Worm (Caenorhabditis elegans) whole organism, L4 larva: ENCODE data around the gene mdt-26.

ENCODE experiments used
- F10B5.3 ChIP-seq: sonication (generic microtip); optimal IDR thresholded peaks from 2 replicates; lab custom pipeline; 2016; ENCODE audit warnings: mild to moderate bottlenecking, missing genetic modification characterization, missing compliant biosample characterization
- F49E8.2 ChIP-seq: sonication (generic microtip); optimal IDR thresholded peaks from 2 replicates; lab custom pipeline; 2016; ENCODE audit warnings: missing compliant biosample characterization, mild to moderate bottlenecking, missing genetic modification characterization, borderline replicate concordance
- T20F7.1 ChIP-seq: fragments of 200-800 bp; sonication (Bioruptor generic); optimal IDR thresholded peaks from 2 replicates; lab custom pipeline; 2018; ENCODE audit warnings: mild to moderate bottlenecking, missing genetic modification characterization, missing compliant biosample characterization
- T26A8.4 ChIP-seq: fragments of 200-800 bp; sonication (Bioruptor generic); IDR thresholded peaks from 2 replicates; pipeline ENCODE4 v1.3.6; 2022; ENCODE audit warnings: missing genetic modification characterization, missing compliant biosample characterization
- Y48G9A.11 ChIP-seq: fragments of 200-800 bp; sonication (Bioruptor generic); IDR thresholded peaks from 2 replicates; pipeline ENCODE4 v1.3.6; 2022; ENCODE audit warnings: missing genetic modification reagents, missing genetic modification characterization, missing compliant biosample characterization
- ZK546.5 ChIP-seq, 2 experiments: sonication (generic microtip); optimal IDR thresholded peaks; 2 replicates each; lab custom pipeline; 2017; ENCODE audit warnings: missing biosample characterization in 2 of 2, missing genetic modification characterization in 2 of 2
- aha-1 ChIP-seq: fragments of 150-350 bp; peaks from one replicate; lab custom pipeline; 2014; ENCODE audit warnings: missing biosample characterization, missing genetic modification characterization
- aly-2 ChIP-seq: sonication (generic microtip); optimal IDR thresholded peaks from 2 replicates; lab custom pipeline; 2018; ENCODE audit warnings: missing biosample characterization, missing genetic modification characterization
- arid-1 ChIP-seq: fragments of 200-800 bp; sonication (Bioruptor generic); conservative IDR thresholded peaks from 2 replicates; pipeline ENCODE4 v1.3.6; 2022; ENCODE audit warnings: missing genetic modification reagents, missing genetic modification characterization, missing compliant biosample characterization
- ceh-28 ChIP-seq: fragments of 150-350 bp; optimal IDR thresholded peaks from 2 replicates; lab custom pipeline; 2014; ENCODE audit warnings: missing biosample characterization, missing genetic modification reagents, missing genetic modification characterization
- ceh-62 ChIP-seq: sonication (generic microtip); optimal IDR thresholded peaks from 2 replicates; lab custom pipeline; 2017; ENCODE audit warnings: missing biosample characterization, missing genetic modification characterization
- ceh-82 ChIP-seq: sonication (generic microtip); optimal IDR thresholded peaks from 2 replicates; lab custom pipeline; 2017; ENCODE audit warnings: missing biosample characterization, missing genetic modification characterization
- dmd-9 ChIP-seq: fragments of 200-800 bp; sonication (Bioruptor generic); IDR thresholded peaks from 2 replicates; pipeline ENCODE4 v1.3.6; 2022; ENCODE audit warnings: missing genetic modification reagents, missing genetic modification characterization, missing compliant biosample characterization
- fkh-10 ChIP-seq: fragments of 150-350 bp; optimal IDR thresholded peaks from 2 replicates; lab custom pipeline; 2014; ENCODE audit warnings: missing biosample characterization, missing genetic modification reagents, missing genetic modification characterization
- hif-1 ChIP-seq, 2 experiments: sonication (generic microtip); optimal IDR thresholded peaks; 2 replicates each; lab custom pipeline; 2016 to 2017; ENCODE audit warnings: missing compliant biosample characterization in 2 of 2, missing genetic modification characterization in 2 of 2, missing genetic modification reagents in 2 of 2, missing genotype in 2 of 2, mild to moderate bottlenecking in 1 of 2
- hlh-11 ChIP-seq: fragments of 200-800 bp; sonication (Bioruptor generic); optimal IDR thresholded peaks from 2 replicates; lab custom pipeline; 2018; ENCODE audit warnings: mild to moderate bottlenecking, missing genetic modification characterization, missing compliant biosample characterization
- hlh-30 ChIP-seq: sonication (generic microtip); optimal IDR thresholded peaks from 2 replicates; lab custom pipeline; 2017; ENCODE audit warnings: antibody characterized with exemption, mild to moderate bottlenecking, missing genetic modification characterization, missing compliant biosample characterization; ENCODE audit not compliant: insufficient read depth
- hmg-1.1 ChIP-seq: fragments of 200-800 bp; sonication (Bioruptor generic); IDR thresholded peaks from 2 replicates; pipeline ENCODE4 v1.3.6; 2022; ENCODE audit warnings: missing genetic modification reagents, missing genetic modification characterization, missing compliant biosample characterization
- jun-1 ChIP-seq: fragments of 150-350 bp; optimal IDR thresholded peaks from 2 replicates; lab custom pipeline; 2014; ENCODE audit warnings: missing biosample characterization, missing genetic modification reagents, missing genetic modification characterization
- lin-13 ChIP-seq: fragments of 150-350 bp; optimal IDR thresholded peaks from 2 replicates; lab custom pipeline; 2014; ENCODE audit warnings: missing biosample characterization, missing genetic modification reagents, missing genetic modification characterization
- lin-15B ChIP-seq: fragments of 150-350 bp; sonication (generic microtip); optimal IDR thresholded peaks from 3 replicates; lab custom pipeline; 2014; ENCODE audit warnings: missing biosample characterization, missing genetic modification characterization
- lin-29 ChIP-seq: fragments of 200-800 bp; sonication (Bioruptor generic); IDR thresholded peaks from 2 replicates; pipeline ENCODE4 v1.3.6; 2022; ENCODE audit warnings: missing genetic modification reagents, missing genetic modification characterization, missing compliant biosample characterization
- lin-39 ChIP-seq: fragments of 150-350 bp; optimal IDR thresholded peaks from 2 replicates; lab custom pipeline; 2014; ENCODE audit warnings: missing biosample characterization, missing genetic modification reagents, missing genetic modification characterization
- madf-5 ChIP-seq, 2 experiments: fragments of 200-800 bp; sonication (Bioruptor generic); IDR thresholded peaks; 2 replicates each; pipeline ENCODE4 v1.3.6; 2022; ENCODE audit warnings: missing compliant biosample characterization in 2 of 2, missing genetic modification characterization in 2 of 2
- madf-9 ChIP-seq: fragments of 200-800 bp; sonication (Bioruptor generic); conservative IDR thresholded peaks from 2 replicates; pipeline ENCODE4 v1.3.6; 2022; ENCODE audit warnings: missing genetic modification reagents, missing genetic modification characterization, missing compliant biosample characterization
- mep-1 ChIP-seq: fragments of 150-350 bp; sonication (generic microtip); optimal IDR thresholded peaks from 3 replicates; lab custom pipeline; 2014; ENCODE audit warnings: missing biosample characterization, missing genetic modification characterization
- nhr-10 ChIP-seq: fragments of 150-350 bp; optimal IDR thresholded peaks from 2 replicates; lab custom pipeline; 2014; ENCODE audit warnings: missing biosample characterization, missing genetic modification characterization
- nhr-25 ChIP-seq: sonication (generic microtip); optimal IDR thresholded peaks from 2 replicates; lab custom pipeline; 2017; ENCODE audit warnings: missing genetic modification characterization, mild to moderate bottlenecking, missing compliant biosample characterization, antibody characterized with exemption, moderate library complexity, borderline replicate concordance; ENCODE audit not compliant: insufficient read depth
- nhr-48 ChIP-seq: sonication (generic microtip); optimal IDR thresholded peaks from 2 replicates; lab custom pipeline; 2016; ENCODE audit warnings: mild to moderate bottlenecking, missing genetic modification characterization, missing compliant biosample characterization
- nhr-76 ChIP-seq: fragments of 150-350 bp; optimal IDR thresholded peaks from 2 replicates; lab custom pipeline; 2014; ENCODE audit warnings: missing biosample characterization, missing genetic modification characterization
- nhr-77 ChIP-seq: fragments of 150-350 bp; optimal IDR thresholded peaks from 2 replicates; lab custom pipeline; 2014; ENCODE audit warnings: missing biosample characterization, missing genetic modification characterization
- pha-4 ChIP-seq, 2 experiments: fragments of 150-350 bp in 1 of 2; fragments of 200-800 bp in 1 of 2; sonication (Bioruptor generic) in 1 of 2; IDR thresholded peaks in 1 of 2; optimal IDR thresholded peaks in 1 of 2; 2 replicates each; pipeline versions ENCODE4 v1.3.6 to Lab custom; 2014 to 2022; ENCODE audit warnings: missing genetic modification characterization in 2 of 2, missing genetic modification reagents in 2 of 2, missing biosample characterization in 1 of 2, missing compliant biosample characterization in 1 of 2
- php-3 ChIP-seq: fragments of 200-800 bp; sonication (Bioruptor generic); IDR thresholded peaks from 2 replicates; pipeline ENCODE4 v1.3.6; 2022; ENCODE audit warnings: missing genetic modification reagents, missing genetic modification characterization, missing compliant biosample characterization
- rbr-2 ChIP-seq: sonication (generic microtip); optimal IDR thresholded peaks from 2 replicates; lab custom pipeline; 2016; ENCODE audit warnings: missing genotype, missing genetic modification characterization, missing compliant biosample characterization
- set-16 ChIP-seq: fragments of 200-800 bp; sonication (Bioruptor generic); IDR thresholded peaks from 2 replicates; pipeline ENCODE4 v1.3.6; 2022; ENCODE audit warnings: missing genetic modification reagents, missing genetic modification characterization, missing compliant biosample characterization
- spr-3 ChIP-seq: fragments of 200-800 bp; sonication (Bioruptor generic); optimal IDR thresholded peaks from 2 replicates; lab custom pipeline; 2018; ENCODE audit warnings: mild to moderate bottlenecking, missing genetic modification characterization, missing compliant biosample characterization
- tra-1 ChIP-seq: fragments of 200-800 bp; sonication (Bioruptor generic); IDR thresholded peaks from 2 replicates; pipeline ENCODE4 v1.3.6; 2022; ENCODE audit warnings: missing genetic modification reagents, missing genetic modification characterization, missing compliant biosample characterization
- ztf-11 ChIP-seq: fragments of 150-350 bp; optimal IDR thresholded peaks from 2 replicates; lab custom pipeline; 2014; ENCODE audit warnings: missing biosample characterization, missing genetic modification characterization

The mdt-26 gene

ce11 chrII:5638059-5638458 lies 22.9 kb upstream of the mdt-26 start, which contains the start of gene F59E12.3:
Gene F59E12.3 (plus strand): TSS chrII:5638359.
- TF ChIP-seq php-3 (GFP tag; lab: Robert Waterston, UW), result no peak
- TF ChIP-seq ceh-82, result no peak
- TF ChIP-seq mep-1 (tag; lab: Kevin White, UChicago), result no peak
- no peak for TF ChIP-seq ceh-62 (tag; lab: Kevin White, UChicago)
- TF ChIP-seq nhr-10 (tag; lab: Kevin White, UChicago), result no peak
- no peak for TF ChIP-seq ceh-28
- TF ChIP-seq Y48G9A.11 (GFP tag; lab: Robert Waterston, UW), result no peak
- no peak for TF ChIP-seq T26A8.4 (GFP tag; lab: Robert Waterston, UW)

ce11 chrII:5640362-5641079 lies 20.5 kb upstream of the mdt-26 start:
- TF ChIP-seq arid-1 (GFP tag; lab: Robert Waterston, UW) (no peak), set-16 (GFP tag; lab: Robert Waterston, UW) (peak; percentile 69; the same call in 1 of the 2 replicates), madf-5 (GFP tag; IDR thresholded peaks at IDR 0.05; lab: Robert Waterston, UW) (no peak)
- TF ChIP-seq, all 104 proteins: peak for 1

- TF ChIP-seq lin-39 (no peak), aha-1 (tag; lab: Kevin White, UChicago) (peak; percentile 95), set-16 (GFP tag; lab: Robert Waterston, UW) (0 out of 2 replicates have a peak, but pooled peaks have one; percentile 16), nhr-77 (tag; lab: Kevin White, UChicago) (no peak)
Observed at ce11 chrII:5642110-5642509, 18.9 kb upstream of the mdt-26 start.

ce11 chrII:5646942-5647341 lies 14.0 kb upstream of the mdt-26 start, which contains the start of gene F59E12.9:
Gene F59E12.9 (minus strand): TSS chrII:5647042.
- TF ChIP-seq nhr-76 (tag; lab: Kevin White, UChicago) (no peak), nhr-25 (no peak), lin-39 (no peak), spr-3 (no peak), tra-1 (GFP tag; lab: Robert Waterston, UW) (no peak), T20F7.1 (GFP tag; lab: Kevin White, UChicago) (no peak), lin-13 (GFP tag; lab: Kevin White, UChicago) (no peak), lin-15B (tag; lab: Kevin White, UChicago) (no peak), ZK546.5 (tag; optimal IDR thresholded peaks at IDR 0.05; lab: Kevin White, UChicago) (no peak), nhr-48 (tag; lab: Kevin White, UChicago) (no peak), fkh-10 (no peak), dmd-9 (no peak)
- TF ChIP-seq, all 104 proteins: peak for 0

- TF ChIP-seq set-16 (GFP tag; lab: Robert Waterston, UW) (no peak), fkh-10 (no peak), aly-2 (tag; lab: Kevin White, UChicago) (no peak), F49E8.2 (tag; lab: Kevin White, UChicago) (no peak), lin-29 (no peak)
Observed at ce11 chrII:5648272-5648671, 12.7 kb upstream of the mdt-26 start, which contains the start of gene ddl-1. Gene ddl-1 (minus strand): TSS chrII:5648372.

ce11 chrII:5649236-5650004 lies 11.6 kb upstream of the mdt-26 start, which contains the start of the genes sam-4, F59E12.17 and zyg-1:
Gene sam-4 (minus strand): TSS chrII:5649286.
Gene F59E12.17 (minus strand): TSS chrII:5649470.
Gene zyg-1 (plus strand): TSS chrII:5649748.
- TF ChIP-seq hlh-11 (tag; lab: Kevin White, UChicago) (peak; percentile 8), jun-1 (no peak), ztf-11 (tag; lab: Kevin White, UChicago) (no peak), rbr-2 (tag; lab: Kevin White, UChicago) (peak; percentile 24), pha-4 (GFP tag; IDR thresholded peaks at IDR 0.05; lab: Robert Waterston, UW) (no peak), pha-4 (tag; optimal IDR thresholded peaks at IDR 0.05; lab: Kevin White, UChicago) (peak; percentile 70), spr-3 (no peak), arid-1 (GFP tag; lab: Robert Waterston, UW) (0 out of 2 replicates have a peak, but pooled peaks have one; percentile 17), Y48G9A.11 (GFP tag; lab: Robert Waterston, UW) (peak; percentile 50; the same call in 1 of the 2 replicates), lin-39 (no peak), F10B5.3 (tag; lab: Kevin White, UChicago) (no peak), hmg-1.1 (peak; percentile 53), aha-1 (tag; lab: Kevin White, UChicago) (peak; percentile 50), madf-9 (no peak), hlh-30 (no peak), hif-1 (tag; optimal IDR thresholded peaks at IDR 0.05; lab: Kevin White, UChicago) (peak in 1 of 2 experiments; percentile 70), lin-29 (no peak)
